Fruit fly (Drosophila melanogaster): ENCODE data around the gene CG32269.

The CG32269 gene

DNA sequence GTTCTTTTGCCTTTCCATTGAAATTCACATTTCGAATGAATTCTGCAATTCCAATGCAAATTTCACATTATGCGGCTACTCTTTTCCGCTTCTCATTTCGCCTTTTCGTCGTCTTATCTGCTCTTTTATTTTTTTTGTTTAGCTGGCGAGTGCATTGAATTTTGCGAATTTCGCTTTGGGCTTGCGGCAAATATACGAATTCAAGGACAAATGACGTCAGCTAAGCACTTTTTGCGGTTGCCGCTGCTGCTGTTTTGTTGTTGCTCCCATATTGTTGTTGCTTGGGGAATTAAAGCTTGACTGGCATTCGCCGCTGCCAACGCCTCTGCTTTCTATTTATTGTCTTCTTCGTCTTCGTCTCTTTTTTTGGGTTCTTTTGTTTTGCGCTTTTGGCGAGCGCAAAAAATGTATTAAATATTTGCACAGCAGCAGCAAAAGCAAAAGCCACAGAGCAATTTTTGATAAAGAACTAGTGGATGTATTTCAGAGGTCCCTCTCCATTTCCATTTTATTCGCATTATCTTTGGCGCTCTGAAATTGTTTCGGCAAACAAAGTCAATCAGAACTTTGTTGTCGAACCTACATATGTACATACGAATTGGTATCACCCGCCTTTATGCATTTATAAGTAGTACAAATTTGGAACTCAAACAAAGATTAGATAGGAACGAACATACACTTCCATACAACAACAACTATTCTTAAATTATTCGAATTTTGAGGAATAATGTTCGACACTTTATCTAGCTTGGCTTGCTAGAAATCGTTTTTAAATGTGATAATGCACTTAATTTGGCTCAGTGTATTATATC, 31.2 kb upstream of the CG32269 start:
- TF ChIP-seq Fer1 (GFP tag; optimal IDR thresholded peaks at IDR 0.05) (no peak), slp2 (GFP tag; optimal IDR thresholded peaks at IDR 0.05) (no peak), unc-4 (GFP tag; IDR thresholded peaks at IDR 0.05; ENCODE audit: partially characterized antibody) (no peak), gt (GFP tag; IDR thresholded peaks at IDR 0.05) (no peak), crp (GFP tag; optimal IDR thresholded peaks at IDR 0.05) (no peak), Blimp-1 (GFP tag; optimal IDR thresholded peaks at IDR 0.05) (no peak), CG9932 (GFP tag; IDR thresholded peaks at IDR 0.05) (no peak), PHDP (tag; optimal IDR thresholded peaks at IDR 0.05) (peak; percentile 34), kni (GFP tag; optimal IDR thresholded peaks at IDR 0.05) (no peak), ind (GFP tag; optimal IDR thresholded peaks at IDR 0.05) (no peak), CG1529 (GFP tag; optimal IDR thresholded peaks at IDR 0.05) (no peak), pan (optimal IDR thresholded peaks at IDR 0.05) (no peak), pan (GFP tag; optimal IDR thresholded peaks at IDR 0.05 in 1 of 2, IDR thresholded peaks at IDR 0.05 in 1 of 2) (no peak), sd (tag; optimal IDR thresholded peaks at IDR 0.05) (peak; percentile 31), hb (GFP tag; IDR thresholded peaks at IDR 0.05; ENCODE audit: partially characterized antibody) (no peak), Pdp1 (GFP tag; optimal IDR thresholded peaks at IDR 0.05) (peak in 1 of 2 experiments; percentile 18), ranshi (GFP tag; IDR thresholded peaks at IDR 0.05) (no peak), cato (GFP tag; optimal IDR thresholded peaks at IDR 0.05; ENCODE audit: borderline replicate concordance) (no peak), Gsc (GFP tag; IDR thresholded peaks at IDR 0.05) (no peak), Kr (GFP tag; optimal IDR thresholded peaks at IDR 0.05) (no peak), Rx (GFP tag; IDR thresholded peaks at IDR 0.05) (no peak), exex (tag; optimal IDR thresholded peaks at IDR 0.05) (peak; percentile 76), CG14667 (GFP tag; IDR thresholded peaks at IDR 0.05) (no peak), CG4360 (GFP tag; IDR thresholded peaks at IDR 0.05) (0 out of 2 replicates have a peak, but pooled peaks have one; percentile 29), hth (optimal IDR thresholded peaks at IDR 0.05) (no peak), Sry-β (GFP tag; optimal IDR thresholded peaks at IDR 0.05) (no peak), CG2712 (tag; optimal IDR thresholded peaks at IDR 0.05) (no peak), CG13287 (GFP tag; IDR thresholded peaks at IDR 0.05; ENCODE audit: partially characterized antibody) (no peak), CG15011 (GFP tag; optimal IDR thresholded peaks at IDR 0.05) (no peak), CG10431 (GFP tag; optimal IDR thresholded peaks at IDR 0.05) (peak; percentile 40), Lpt (GFP tag; optimal IDR thresholded peaks at IDR 0.05) (no peak), croc (GFP tag; conservative IDR thresholded peaks at IDR 0.05) (no peak), CG11560 (tag; IDR thresholded peaks at IDR 0.05) (no peak), knrl (GFP tag; IDR thresholded peaks at IDR 0.05; ENCODE audit: partially characterized antibody) (no peak; the same call in 2 of the 3 replicates), CG15696 (tag; optimal IDR thresholded peaks at IDR 0.05) (no peak), gcm (GFP tag; optimal IDR thresholded peaks at IDR 0.05) (no peak), zf30C (GFP tag; optimal IDR thresholded peaks at IDR 0.05) (peak; percentile 47), CG2678 (tag; optimal IDR thresholded peaks at IDR 0.05) (peak; percentile 10), Dip3 (GFP tag; optimal IDR thresholded peaks at IDR 0.05) (no peak), bsh (GFP tag; optimal IDR thresholded peaks at IDR 0.05) (peak in 1 of 2 experiments; percentile 46), CG4617 (GFP tag; optimal IDR thresholded peaks at IDR 0.05; ENCODE audit: borderline replicate concordance) (no peak), oc (tag; optimal IDR thresholded peaks at IDR 0.05) (no peak), CG15073 (GFP tag; optimal IDR thresholded peaks at IDR 0.05) (no peak), dm (GFP tag; optimal IDR thresholded peaks at IDR 0.05) (no peak), tio (GFP tag; optimal IDR thresholded peaks at IDR 0.05) (no peak), tin (GFP tag; optimal IDR thresholded peaks at IDR 0.05) (no peak), CG6813 (GFP tag; optimal IDR thresholded peaks at IDR 0.05) (peak; percentile 12), Med (GFP tag) (peak; percentile 47), sisA (GFP tag; IDR thresholded peaks at IDR 0.05) (no peak)
